Fruit fly (Drosophila melanogaster): ENCODE results near the gene CG17110.

The CG17110 gene

dm6 chr3R:23048690-23049118 is 42.8 kb upstream of the CG17110 start (continued):
- peak; percentile 89 for TF ChIP-seq CG11504 (tag; optimal IDR thresholded peaks at IDR 0.05)
- peak; percentile 80 for TF ChIP-seq PHDP (tag; optimal IDR thresholded peaks at IDR 0.05)
- TF ChIP-seq CG7372 (GFP tag; IDR thresholded peaks at IDR 0.05), result peak; percentile 63
- peak; percentile 49; the same call in 1 of the 2 replicates for TF ChIP-seq Awh (GFP tag; IDR thresholded peaks at IDR 0.05)
- TF ChIP-seq CG17568 (GFP tag; optimal IDR thresholded peaks at IDR 0.05), result peak; percentile 41
- TF ChIP-seq abd-A (tag; optimal IDR thresholded peaks at IDR 0.05), result no peak
- TF ChIP-seq schlank (tag; optimal IDR thresholded peaks at IDR 0.05), result no peak
- no peak for TF ChIP-seq CG4282 (GFP tag; optimal IDR thresholded peaks at IDR 0.05)
- TF ChIP-seq onecut (GFP tag; IDR thresholded peaks at IDR 0.05), result peak; percentile 58
- TF ChIP-seq CG18599 (GFP tag; optimal IDR thresholded peaks at IDR 0.05), result peak; percentile 64
- TF ChIP-seq CG18476 (GFP tag; optimal IDR thresholded peaks at IDR 0.05), result peak; percentile 58
- TF ChIP-seq Oli (tag; optimal IDR thresholded peaks at IDR 0.05), result peak; percentile 85
- no peak for TF ChIP-seq Hey (tag; optimal IDR thresholded peaks at IDR 0.05)
- peak; percentile 32; the same call in 2 of the 4 replicates for TF ChIP-seq Gug (GFP tag; IDR thresholded peaks at IDR 0.05)
- TF ChIP-seq jigr1 (GFP tag; IDR thresholded peaks at IDR 0.05), result no peak
- TF ChIP-seq ranshi (GFP tag; IDR thresholded peaks at IDR 0.05), result peak; percentile 37; the same call in 1 of the 2 replicates
- peak; percentile 79 for TF ChIP-seq Ssrp (tag; optimal IDR thresholded peaks at IDR 0.05)
- TF ChIP-seq CG17361 (GFP tag; IDR thresholded peaks at IDR 0.05), result peak; percentile 92
- no peak for TF ChIP-seq sima (GFP tag; optimal IDR thresholded peaks at IDR 0.05)
- TF ChIP-seq Doc2 (GFP tag; IDR thresholded peaks at IDR 0.05), result no peak
- TF ChIP-seq wor (GFP tag; IDR thresholded peaks at IDR 0.05), result peak; percentile 77
- TF ChIP-seq Ets97D (GFP tag; optimal IDR thresholded peaks at IDR 0.05), result peak; percentile 10
- peak; percentile 42 for TF ChIP-seq sd (tag; optimal IDR thresholded peaks at IDR 0.05)
- TF ChIP-seq Hmr (GFP tag; optimal IDR thresholded peaks at IDR 0.05), result peak; percentile 71
- TF ChIP-seq CrebB (tag; optimal IDR thresholded peaks at IDR 0.05), result peak; percentile 39
- peak; percentile 75 for TF ChIP-seq lab (GFP tag; optimal IDR thresholded peaks at IDR 0.05)
- peak; percentile 7 for TF ChIP-seq CG8944 (GFP tag; optimal IDR thresholded peaks at IDR 0.05)
- no peak for TF ChIP-seq CG8359 (GFP tag; optimal IDR thresholded peaks at IDR 0.05; ENCODE audit: borderline replicate concordance)
- TF ChIP-seq CG9876 (GFP tag; optimal IDR thresholded peaks at IDR 0.05), result no peak
- peak; percentile 4 for TF ChIP-seq CG31388 (GFP tag; optimal IDR thresholded peaks at IDR 0.05)
- TF ChIP-seq zfh2 (GFP tag; optimal IDR thresholded peaks at IDR 0.05), result no peak
- TF ChIP-seq Gsc (GFP tag; IDR thresholded peaks at IDR 0.05), result 0 out of 2 replicates have a peak, but pooled peaks have one; percentile 32
- peak; percentile 58 for TF ChIP-seq CG1603 (tag; optimal IDR thresholded peaks at IDR 0.05)
- peak; percentile 32 for TF ChIP-seq mam (GFP tag; optimal IDR thresholded peaks at IDR 0.05)
- TF ChIP-seq hbn (GFP tag; IDR thresholded peaks at IDR 0.05; ENCODE audit: partially characterized antibody), result no peak
- TF ChIP-seq CG3838 (GFP tag; optimal IDR thresholded peaks at IDR 0.05), result no peak
- no peak for TF ChIP-seq Dbx (GFP tag; IDR thresholded peaks at IDR 0.05)
- no peak; the same call in 1 of the 2 replicates for TF ChIP-seq Ravus (GFP tag; IDR thresholded peaks at IDR 0.05)
- TF ChIP-seq CG7786 (GFP tag; optimal IDR thresholded peaks at IDR 0.05), result peak; percentile 19
- TF ChIP-seq ssp (GFP tag; IDR thresholded peaks at IDR 0.05), result peak; percentile 53; the same call in 1 of the 2 replicates
- peak; percentile 36 for TF ChIP-seq nom (GFP tag; optimal IDR thresholded peaks at IDR 0.05)
- no peak for TF ChIP-seq CTCF (GFP tag; optimal IDR thresholded peaks at IDR 0.05)
- TF ChIP-seq Hsf (GFP tag; optimal IDR thresholded peaks at IDR 0.05), result peak; percentile 37
- TF ChIP-seq H2.0 (GFP tag; IDR thresholded peaks at IDR 0.05), result peak; percentile 52; the same call in 1 of the 2 replicates
- peak; percentile 69 for TF ChIP-seq trem (tag; optimal IDR thresholded peaks at IDR 0.05)
- peak; percentile 43 for TF ChIP-seq CG3847 (GFP tag; IDR thresholded peaks at IDR 0.05)
- TF ChIP-seq CG11695 (GFP tag; IDR thresholded peaks at IDR 0.05), result peak; percentile 78; the same call in 2 of the 3 replicates
- TF ChIP-seq cas (GFP tag; IDR thresholded peaks at IDR 0.05), result no peak
- TF ChIP-seq tna (GFP tag; IDR thresholded peaks at IDR 0.05; ENCODE audit: partially characterized antibody), result no peak
- TF ChIP-seq sna (GFP tag; IDR thresholded peaks at IDR 0.05; ENCODE audit: partially characterized antibody), result no peak
- TF ChIP-seq Scr (GFP tag; IDR thresholded peaks at IDR 0.05; ENCODE audit: partially characterized antibody), result no peak

Measured in whole organism, embryonic.